Worm (Caenorhabditis elegans): ENCODE results near the gene zipt-2.3.

zipt-2.3 gene

ce11 chrII:13681063-13681462 is 34.6 kb downstream of the zipt-2.3 start:
- TF ChIP-seq ceh-13 (GFP tag; optimal IDR thresholded peaks at IDR 0.05) (no peak), ama-1 (optimal IDR thresholded peaks at IDR 0.05) (no peak), pes-1 (GFP tag; IDR thresholded peaks at IDR 0.05) (no peak), F13C5.2 (tag; optimal IDR thresholded peaks at IDR 0.05) (no peak), ceh-36 (tag; optimal IDR thresholded peaks at IDR 0.05) (no peak), hmbx-1 (tag; optimal IDR thresholded peaks at IDR 0.05) (no peak), sea-1 (GFP tag; conservative IDR thresholded peaks at IDR 0.05) (no peak), aly-1 (tag; optimal IDR thresholded peaks at IDR 0.05) (no peak), scrt-1 (GFP tag; IDR thresholded peaks at IDR 0.05) (no peak), hnd-1 (tag; optimal IDR thresholded peaks at IDR 0.05) (no peak), B0310.2 (tag; optimal IDR thresholded peaks at IDR 0.05) (no peak), tbx-11 (GFP tag; IDR thresholded peaks at IDR 0.05) (no peak), tra-4 (tag; optimal IDR thresholded peaks at IDR 0.05) (no peak)

ce11 chrII:13679775-13680320 is 35.8 kb downstream of the zipt-2.3 start:
- no peak for TF ChIP-seq sea-1 (GFP tag; conservative IDR thresholded peaks at IDR 0.05)
- no peak for TF ChIP-seq tra-4 (tag; optimal IDR thresholded peaks at IDR 0.05)
- no peak for TF ChIP-seq tbx-11 (GFP tag; IDR thresholded peaks at IDR 0.05)
- no peak for TF ChIP-seq tbx-37 (GFP tag; conservative IDR thresholded peaks at IDR 0.05)
- TF ChIP-seq ceh-36 (tag; optimal IDR thresholded peaks at IDR 0.05), result no peak
- no peak for TF ChIP-seq ama-1 (optimal IDR thresholded peaks at IDR 0.05)

ce11 chrII:13678555-13679119 is 37.0 kb downstream of the zipt-2.3 start:
- TF ChIP-seq aly-1 (tag; optimal IDR thresholded peaks at IDR 0.05), result no peak
- TF ChIP-seq scrt-1 (GFP tag; IDR thresholded peaks at IDR 0.05), result no peak
- TF ChIP-seq tra-4 (tag; optimal IDR thresholded peaks at IDR 0.05), result no peak
- no peak for TF ChIP-seq hnd-1 (tag; optimal IDR thresholded peaks at IDR 0.05)
- TF ChIP-seq flt-1 (GFP tag; IDR thresholded peaks at IDR 0.05), result no peak

ce11 chrII:13677927-13678326 is 37.8 kb downstream of the zipt-2.3 start:
- no peak for TF ChIP-seq tbx-37 (GFP tag; conservative IDR thresholded peaks at IDR 0.05)
- no peak for TF ChIP-seq hmg-4 (GFP tag; optimal IDR thresholded peaks at IDR 0.05)
- TF ChIP-seq B0310.2 (tag; optimal IDR thresholded peaks at IDR 0.05), result no peak
- TF ChIP-seq ceh-36 (tag; optimal IDR thresholded peaks at IDR 0.05), result no peak
- TF ChIP-seq sea-1 (GFP tag; conservative IDR thresholded peaks at IDR 0.05), result no peak
- TF ChIP-seq hnd-1 (tag; optimal IDR thresholded peaks at IDR 0.05), result no peak
- TF ChIP-seq ets-7 (tag; optimal IDR thresholded peaks at IDR 0.05), result no peak
- no peak for TF ChIP-seq pes-1 (GFP tag; IDR thresholded peaks at IDR 0.05)
- TF ChIP-seq flt-1 (GFP tag; IDR thresholded peaks at IDR 0.05), result no peak
- TF ChIP-seq ceh-13 (GFP tag; optimal IDR thresholded peaks at IDR 0.05), result no peak
- no peak for TF ChIP-seq scrt-1 (GFP tag; IDR thresholded peaks at IDR 0.05)
- no peak for TF ChIP-seq hmbx-1 (tag; optimal IDR thresholded peaks at IDR 0.05)
- TF ChIP-seq F13C5.2 (tag; optimal IDR thresholded peaks at IDR 0.05), result no peak
- TF ChIP-seq tra-4 (tag; optimal IDR thresholded peaks at IDR 0.05), result no peak
- TF ChIP-seq aly-1 (tag; optimal IDR thresholded peaks at IDR 0.05), result no peak

ce11 chrII:13675212-13675611 is 40.5 kb downstream of the zipt-2.3 start:
- TF ChIP-seq flt-1 (GFP tag; IDR thresholded peaks at IDR 0.05) (no peak), F13C5.2 (tag; optimal IDR thresholded peaks at IDR 0.05) (no peak), pes-1 (GFP tag; IDR thresholded peaks at IDR 0.05) (no peak), ceh-13 (GFP tag; optimal IDR thresholded peaks at IDR 0.05) (no peak), hmg-4 (GFP tag; optimal IDR thresholded peaks at IDR 0.05) (no peak), ceh-36 (tag; optimal IDR thresholded peaks at IDR 0.05) (no peak), hmbx-1 (tag; optimal IDR thresholded peaks at IDR 0.05) (no peak), B0310.2 (tag; optimal IDR thresholded peaks at IDR 0.05) (no peak), tra-4 (tag; optimal IDR thresholded peaks at IDR 0.05) (no peak), tbx-11 (GFP tag; IDR thresholded peaks at IDR 0.05) (no peak), scrt-1 (GFP tag; IDR thresholded peaks at IDR 0.05) (no peak), aly-1 (tag; optimal IDR thresholded peaks at IDR 0.05) (no peak)

ce11 chrII:13673605-13674193 is 42.0 kb downstream of the zipt-2.3 start:
- TF ChIP-seq pes-1 (GFP tag; IDR thresholded peaks at IDR 0.05), result no peak

ce11 chrII:13672057-13672456 is 43.6 kb downstream of the zipt-2.3 start:
- TF ChIP-seq ceh-13 (GFP tag; optimal IDR thresholded peaks at IDR 0.05), result no peak
- no peak for TF ChIP-seq tbx-11 (GFP tag; IDR thresholded peaks at IDR 0.05)
- TF ChIP-seq flt-1 (GFP tag; IDR thresholded peaks at IDR 0.05), result no peak
- no peak for TF ChIP-seq B0310.2 (tag; optimal IDR thresholded peaks at IDR 0.05)
- TF ChIP-seq hnd-1 (tag; optimal IDR thresholded peaks at IDR 0.05), result no peak
- TF ChIP-seq hmbx-1 (tag; optimal IDR thresholded peaks at IDR 0.05), result no peak
- no peak for TF ChIP-seq tbx-37 (GFP tag; conservative IDR thresholded peaks at IDR 0.05)
- no peak for TF ChIP-seq F13C5.2 (tag; optimal IDR thresholded peaks at IDR 0.05)
- TF ChIP-seq ama-1 (optimal IDR thresholded peaks at IDR 0.05), result no peak
- TF ChIP-seq tra-4 (tag; optimal IDR thresholded peaks at IDR 0.05), result no peak
- TF ChIP-seq ceh-36 (tag; optimal IDR thresholded peaks at IDR 0.05), result no peak

ce11 chrII:13670707-13671295 is 44.9 kb downstream of the zipt-2.3 start:
- TF ChIP-seq tra-4 (tag; optimal IDR thresholded peaks at IDR 0.05) (no peak), hnd-1 (tag; optimal IDR thresholded peaks at IDR 0.05) (no peak), tbx-11 (GFP tag; IDR thresholded peaks at IDR 0.05) (no peak), hmg-4 (GFP tag; optimal IDR thresholded peaks at IDR 0.05) (no peak), F13C5.2 (tag; optimal IDR thresholded peaks at IDR 0.05) (no peak)

Measured in whole organism, early embryonic.